Worm (Caenorhabditis elegans) whole organism, L2 larva: ENCODE data around the gene T09E8.4.

ENCODE experiments used
- Y55F3AM.14 ChIP-seq: fragments of 200-800 bp; sonication (Bioruptor generic); optimal IDR thresholded peaks from 2 replicates; lab custom pipeline; 2018; ENCODE audit warnings: mild to moderate bottlenecking, missing genetic modification characterization, missing compliant biosample characterization
- aly-2 ChIP-seq: fragments of 150-350 bp; optimal IDR thresholded peaks from 2 replicates; lab custom pipeline; 2014; ENCODE audit warnings: missing biosample characterization, missing genetic modification characterization
- ama-1 ChIP-seq: fragments of 150-350 bp; optimal IDR thresholded peaks from 2 replicates; lab custom pipeline; 2018; ENCODE audit warnings: inconsistent platforms
- ceh-82 ChIP-seq: fragments of 150-350 bp; optimal IDR thresholded peaks from 2 replicates; lab custom pipeline; 2014; ENCODE audit warnings: missing biosample characterization, missing genetic modification characterization
- elt-3 ChIP-seq: sonication (generic microtip); optimal IDR thresholded peaks from 2 replicates; lab custom pipeline; 2017; ENCODE audit warnings: missing biosample characterization, missing genetic modification characterization
- lin-13 ChIP-seq: fragments of 150-350 bp; optimal IDR thresholded peaks from 2 replicates; lab custom pipeline; 2014; ENCODE audit warnings: missing biosample characterization, missing genetic modification reagents, missing genetic modification characterization
- lin-39 ChIP-seq: fragments of 150-350 bp; optimal IDR thresholded peaks from 2 replicates; lab custom pipeline; 2014; ENCODE audit warnings: missing biosample characterization, missing genetic modification reagents, missing genetic modification characterization
- mbf-1 ChIP-seq: sonication (generic microtip); optimal IDR thresholded peaks from 2 replicates; lab custom pipeline; 2017; ENCODE audit warnings: missing biosample characterization, missing genetic modification characterization
- nhr-12 ChIP-seq: fragments of 150-350 bp; optimal IDR thresholded peaks from 2 replicates; lab custom pipeline; 2014; ENCODE audit warnings: missing biosample characterization, missing genetic modification characterization
- nhr-25 ChIP-seq: fragments of 150-350 bp; sonication (generic microtip); optimal IDR thresholded peaks from 3 replicates; lab custom pipeline; 2014; ENCODE audit warnings: missing biosample characterization, missing genetic modification characterization
- nhr-6 ChIP-seq: fragments of 150-350 bp; optimal IDR thresholded peaks from 2 replicates; lab custom pipeline; 2014; ENCODE audit warnings: missing biosample characterization, missing genetic modification characterization
- nhr-77 ChIP-seq: fragments of 150-350 bp; optimal IDR thresholded peaks from 2 replicates; lab custom pipeline; 2014; ENCODE audit warnings: missing biosample characterization, missing genetic modification characterization
- sem-4 ChIP-seq: fragments of 150-350 bp; optimal IDR thresholded peaks from 2 replicates; lab custom pipeline; 2014; ENCODE audit warnings: missing biosample characterization, missing genetic modification reagents, missing genetic modification characterization
- ztf-11 ChIP-seq: sonication (generic microtip); optimal IDR thresholded peaks from 2 replicates; lab custom pipeline; 2017; ENCODE audit warnings: missing biosample characterization, missing genetic modification characterization

DNA sequence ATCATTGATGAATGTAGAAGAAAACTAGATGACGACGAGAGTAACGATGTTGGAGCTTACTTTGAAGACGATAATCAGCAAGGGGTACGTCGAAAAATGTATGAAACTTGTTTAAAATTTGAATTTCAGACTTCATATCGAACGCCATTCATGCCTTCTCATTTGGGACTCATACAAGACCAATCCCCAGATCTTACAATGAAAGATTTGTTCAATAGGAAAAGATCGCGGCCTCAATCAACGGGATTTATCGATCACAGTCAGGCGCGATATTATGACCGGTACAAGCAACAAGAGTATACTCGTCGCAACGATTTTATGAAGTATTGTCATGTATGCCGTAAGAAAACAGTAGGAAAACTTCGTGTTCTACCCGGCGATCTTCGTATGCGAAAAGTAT is 7.2 kb downstream of the T09E8.4 start:
- no peak for TF ChIP-seq ama-1 (lab: Kevin White, UChicago)
- no peak for TF ChIP-seq sem-4 (tag; lab: Kevin White, UChicago)
- TF ChIP-seq ceh-82: no peak
- no peak for TF ChIP-seq nhr-77 (tag; lab: Kevin White, UChicago)
- no peak for TF ChIP-seq elt-3 (tag; lab: Kevin White, UChicago)
- TF ChIP-seq nhr-25 (tag; lab: Kevin White, UChicago): no peak
- TF ChIP-seq ztf-11 (tag; lab: Kevin White, UChicago): no peak
- TF ChIP-seq mbf-1 (tag; lab: Kevin White, UChicago): no peak
- no peak for TF ChIP-seq Y55F3AM.14 (GFP tag; lab: Kevin White, UChicago)
- TF ChIP-seq lin-13 (GFP tag; lab: Kevin White, UChicago): no peak
- TF ChIP-seq nhr-12 (tag; lab: Kevin White, UChicago): no peak
- TF ChIP-seq aly-2 (tag; lab: Kevin White, UChicago): no peak
- TF ChIP-seq nhr-6 (tag; lab: Kevin White, UChicago): no peak
- TF ChIP-seq lin-39 (tag; lab: Kevin White, UChicago): no peak
